Worm (Caenorhabditis elegans) whole organism, L4 larva: ENCODE data around the gene hrg-4.

Experiments used
- F10B5.3 ChIP-seq: sonication (generic microtip); optimal IDR thresholded peaks from 2 replicates; lab custom pipeline; 2016; ENCODE audit warnings: mild to moderate bottlenecking, missing genetic modification characterization, missing compliant biosample characterization
- F26F4.8 ChIP-seq: fragments of 200-800 bp; sonication (Bioruptor generic); conservative IDR thresholded peaks from 2 replicates; pipeline ENCODE4 v1.3.6; 2022; ENCODE audit warnings: missing genetic modification characterization, missing compliant biosample characterization
- aly-2 ChIP-seq: sonication (generic microtip); optimal IDR thresholded peaks from 2 replicates; lab custom pipeline; 2018; ENCODE audit warnings: missing biosample characterization, missing genetic modification characterization
- dve-1 ChIP-seq: sonication (generic microtip); optimal IDR thresholded peaks from 2 replicates; lab custom pipeline; 2017; ENCODE audit warnings: antibody characterized with exemption, mild to moderate bottlenecking, missing genetic modification characterization, missing compliant biosample characterization; ENCODE audit not compliant: insufficient read depth
- nhr-28 ChIP-seq: fragments of 150-350 bp; optimal IDR thresholded peaks from 2 replicates; lab custom pipeline; 2014; ENCODE audit warnings: missing biosample characterization, missing genetic modification characterization
- nhr-76 ChIP-seq: fragments of 150-350 bp; optimal IDR thresholded peaks from 2 replicates; lab custom pipeline; 2014; ENCODE audit warnings: missing biosample characterization, missing genetic modification characterization
- sdz-12 ChIP-seq: fragments of 200-800 bp; sonication (Bioruptor generic); optimal IDR thresholded peaks from 2 replicates; lab custom pipeline; 2018; ENCODE audit warnings: mild to moderate bottlenecking, missing genetic modification characterization, missing compliant biosample characterization
- ztf-11 ChIP-seq: fragments of 150-350 bp; optimal IDR thresholded peaks from 2 replicates; lab custom pipeline; 2014; ENCODE audit warnings: missing biosample characterization, missing genetic modification characterization

DNA sequence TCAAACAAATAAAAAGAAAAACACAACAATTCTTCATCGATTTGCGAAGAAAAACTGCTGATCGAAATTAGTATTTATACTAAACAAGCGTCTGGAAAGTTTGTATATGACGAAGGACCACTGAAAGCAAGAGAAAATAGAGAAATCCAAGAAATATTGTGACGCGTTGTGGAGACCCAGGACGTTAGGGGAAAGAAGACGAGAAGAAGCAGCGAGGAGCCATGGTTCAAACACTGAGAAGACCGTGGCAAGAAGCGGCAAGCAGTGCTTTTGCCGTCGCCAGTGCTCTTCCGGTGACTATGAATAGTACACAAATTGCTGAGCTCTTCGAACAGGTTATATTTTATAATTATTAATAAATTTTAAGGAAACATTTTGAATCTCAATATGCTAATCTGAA lies 7.9 kb upstream of the hrg-4 start:
- no peak for TF ChIP-seq F26F4.8 (GFP tag; lab: Robert Waterston, UW)
- TF ChIP-seq nhr-76 (tag; lab: Kevin White, UChicago), result no peak
- no peak for TF ChIP-seq nhr-28 (tag; lab: Kevin White, UChicago)
- TF ChIP-seq ztf-11, result no peak
- no peak for TF ChIP-seq sdz-12 (GFP tag; lab: Kevin White, UChicago)
- no peak for TF ChIP-seq aly-2 (tag; lab: Kevin White, UChicago)
- no peak for TF ChIP-seq F10B5.3 (tag; lab: Kevin White, UChicago)
- TF ChIP-seq dve-1 (tag; lab: Kevin White, UChicago), result no peak
